Worm (Caenorhabditis elegans) whole organism, L4/young adult: Measurements from ENCODE around the gene F28A10.5.

Experiments used
- W03F9.2 ChIP-seq: fragments of 150-350 bp; optimal IDR thresholded peaks from 2 replicates; lab custom pipeline; 2014; ENCODE audit warnings: missing biosample characterization, missing genetic modification characterization
- dao-5 ChIP-seq: sonication (generic microtip); optimal IDR thresholded peaks from 2 replicates; lab custom pipeline; 2016; ENCODE audit warnings: missing genotype, missing genetic modification characterization, moderate library complexity, missing compliant biosample characterization
- him-1 ChIP-seq: sonication (generic microtip); optimal IDR thresholded peaks from 2 replicates; lab custom pipeline; 2016; ENCODE audit warnings: missing genotype, missing genetic modification reagents, missing genetic modification characterization, missing compliant biosample characterization

DNA sequence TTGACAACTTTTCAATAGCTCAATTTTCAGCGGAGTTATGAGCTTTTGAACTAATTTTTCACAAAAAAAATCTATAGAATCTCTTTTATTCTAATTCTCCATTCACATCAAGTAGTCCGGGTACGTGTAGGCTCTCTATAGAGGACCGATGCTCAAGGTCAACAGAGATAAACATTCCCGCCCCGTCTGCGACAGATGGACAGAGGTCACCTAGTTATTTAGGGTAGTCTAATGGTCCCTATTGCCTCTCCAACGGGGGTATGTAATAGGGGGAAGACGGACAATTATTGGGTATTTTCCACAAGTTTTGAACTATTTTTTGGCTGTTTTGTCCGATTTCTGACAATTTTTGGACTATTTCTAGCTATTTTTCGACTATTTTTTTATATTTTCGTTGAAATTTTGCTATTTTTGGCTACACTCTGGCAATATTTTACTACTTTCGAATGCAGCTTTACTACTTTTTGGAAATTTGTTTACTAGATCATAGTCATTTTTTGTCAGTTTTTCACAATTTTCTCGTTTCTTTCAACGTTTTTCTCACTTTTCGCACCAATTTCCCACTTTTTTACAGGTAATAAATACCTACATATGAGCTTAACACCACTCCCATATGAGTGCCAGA is 17.9 kb upstream of the F28A10.5 start, which contains the start of gene fbxc-51:
- TF ChIP-seq him-1 (tag; lab: Kevin White, UChicago) (no peak), W03F9.2 (tag; lab: Kevin White, UChicago) (no peak), dao-5 (tag; lab: Kevin White, UChicago) (no peak)
